Worm (Caenorhabditis elegans) whole organism, late embryonic: ENCODE results near the gene F37B4.15.

Source experiments
- C38D4.7 ChIP-seq: fragments of 200-800 bp; sonication (Bioruptor generic); optimal IDR thresholded peaks from 2 replicates; lab custom pipeline; 2018; ENCODE audit warnings: mild to moderate bottlenecking, missing genetic modification characterization, moderate library complexity, missing compliant biosample characterization
- ceh-22 ChIP-seq: sonication (generic microtip); optimal IDR thresholded peaks from 2 replicates; lab custom pipeline; 2017; ENCODE audit warnings: missing biosample characterization, missing genetic modification characterization
- ceh-34 ChIP-seq: sonication (generic microtip); optimal IDR thresholded peaks from 2 replicates; lab custom pipeline; 2016; ENCODE audit warnings: mild to moderate bottlenecking, missing genetic modification characterization, missing compliant biosample characterization
- elt-2 ChIP-seq: sonication (generic microtip); optimal IDR thresholded peaks from 2 replicates; lab custom pipeline; 2016; ENCODE audit warnings: missing genetic modification reagents, missing genetic modification characterization, missing compliant biosample characterization
- ets-4 ChIP-seq: sonication (generic microtip); optimal IDR thresholded peaks from 2 replicates; lab custom pipeline; 2016; ENCODE audit warnings: missing genetic modification characterization, missing compliant biosample characterization
- fkh-10 ChIP-seq: fragments of 150-350 bp; optimal IDR thresholded peaks from 2 replicates; lab custom pipeline; 2014; ENCODE audit warnings: missing biosample characterization, missing genetic modification reagents, missing genetic modification characterization
- gmeb-2 ChIP-seq: sonication (generic microtip); optimal IDR thresholded peaks from 2 replicates; lab custom pipeline; 2016; ENCODE audit warnings: missing genetic modification characterization, inconsistent platforms, missing compliant biosample characterization
- hlh-30 ChIP-seq: sonication (generic microtip); optimal IDR thresholded peaks from 2 replicates; lab custom pipeline; 2017; ENCODE audit warnings: antibody characterized with exemption, missing genetic modification characterization, missing compliant biosample characterization; ENCODE audit not compliant: insufficient read depth
- lin-11 ChIP-seq: fragments of 200-800 bp; sonication (Bioruptor generic); optimal IDR thresholded peaks from 2 replicates; lab custom pipeline; 2018; ENCODE audit warnings: mild to moderate bottlenecking, missing genetic modification characterization, missing compliant biosample characterization
- nhr-11 ChIP-seq: fragments of 150-350 bp; optimal IDR thresholded peaks from 2 replicates; lab custom pipeline; 2014; ENCODE audit warnings: missing biosample characterization, missing genetic modification characterization
- pqm-1 ChIP-seq: sonication (generic microtip); optimal IDR thresholded peaks from 2 replicates; lab custom pipeline; 2016; ENCODE audit warnings: missing genetic modification characterization, missing compliant biosample characterization
- sox-4 ChIP-seq: sonication (generic microtip); optimal IDR thresholded peaks from 2 replicates; lab custom pipeline; 2017; ENCODE audit warnings: mild to moderate bottlenecking, missing genetic modification characterization, inconsistent platforms, missing compliant biosample characterization
- unc-55 ChIP-seq: sonication (generic microtip); optimal IDR thresholded peaks from 2 replicates; lab custom pipeline; 2017; ENCODE audit warnings: missing biosample characterization, missing genetic modification reagents, missing genetic modification characterization

ce11 chrV:2879801-2880200 is 12.2 kb upstream of the F37B4.15 start, which contains the start of gene str-39:
- TF ChIP-seq fkh-10 (GFP tag; lab: Kevin White, UChicago) (no peak), sox-4 (tag; lab: Kevin White, UChicago) (no peak), unc-55 (GFP tag; lab: Kevin White, UChicago) (no peak), pqm-1 (tag; lab: Kevin White, UChicago) (no peak), ets-4 (no peak), nhr-11 (tag; lab: Kevin White, UChicago) (no peak), ceh-22 (tag; lab: Kevin White, UChicago) (no peak), hlh-30 (tag; lab: Kevin White, UChicago) (no peak), ceh-34 (tag; lab: Kevin White, UChicago) (no peak), C38D4.7 (no peak), gmeb-2 (no peak), lin-11 (tag; lab: Kevin White, UChicago) (no peak), elt-2 (tag; lab: Kevin White, UChicago) (no peak)
